Worm (Caenorhabditis elegans) whole organism, L4/young adult: ENCODE measurements around the gene tac-1.

ENCODE experiments used
- W03F9.2 ChIP-seq: fragments of 150-350 bp; optimal IDR thresholded peaks from 2 replicates; lab custom pipeline; 2014; ENCODE audit warnings: missing biosample characterization, missing genetic modification characterization
- him-1 ChIP-seq: sonication (generic microtip); optimal IDR thresholded peaks from 2 replicates; lab custom pipeline; 2016; ENCODE audit warnings: missing genotype, missing genetic modification reagents, missing genetic modification characterization, missing compliant biosample characterization

DNA sequence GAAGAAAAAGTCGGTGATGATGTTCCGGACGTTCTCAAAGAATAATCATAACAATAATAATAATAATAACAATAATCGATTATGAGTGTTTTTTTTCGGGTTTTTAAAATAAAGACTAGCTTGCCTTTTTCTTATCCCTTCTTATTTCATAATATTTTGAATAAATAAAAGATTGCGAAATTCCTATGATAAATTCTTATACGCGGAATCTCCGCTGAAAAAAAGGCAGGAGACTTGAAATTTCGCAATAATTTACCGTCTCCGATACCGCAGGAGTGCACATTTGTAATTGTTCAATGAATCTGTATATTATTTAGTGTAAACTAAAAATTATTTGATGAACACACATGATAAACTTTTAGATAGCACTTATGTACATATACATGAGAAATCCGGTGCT lies 38.8 kb upstream of the tac-1 start:
- TF ChIP-seq W03F9.2 (tag; lab: Kevin White, UChicago) = no peak
- no peak for TF ChIP-seq him-1 (tag; lab: Kevin White, UChicago)
